Worm (Caenorhabditis elegans): Measurements from ENCODE around the gene T05C12.15.

DNA sequence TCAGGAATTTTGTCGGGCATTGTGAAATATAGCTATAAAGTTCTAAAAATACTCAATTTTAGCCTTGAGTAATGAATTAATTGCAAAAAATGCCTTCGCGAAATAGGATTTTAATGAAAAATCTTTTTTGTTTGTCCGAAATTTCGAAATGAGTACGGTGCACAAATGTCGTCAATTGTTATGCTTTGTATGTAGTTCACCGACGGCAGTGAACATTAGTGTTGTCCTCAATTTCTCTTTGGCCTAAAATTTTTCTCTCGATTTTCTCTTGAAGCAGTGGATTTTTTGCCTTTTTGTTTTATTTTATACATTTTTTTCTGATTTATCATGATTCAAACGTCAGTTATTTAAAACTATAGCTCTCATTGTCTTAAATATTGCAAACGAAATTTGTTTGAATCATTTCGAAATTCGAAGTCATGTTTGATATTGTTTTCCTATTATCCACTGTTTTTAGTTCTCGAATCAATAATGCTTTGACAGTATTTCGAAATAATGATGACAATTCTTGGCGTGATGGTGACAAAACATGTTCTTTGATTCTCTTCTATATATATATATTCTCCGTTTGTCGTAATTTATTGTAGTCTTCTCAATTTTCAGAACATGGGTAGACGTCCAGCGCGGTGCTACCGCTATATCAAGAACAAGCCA, 26.0 kb upstream of the T05C12.15 start, which contains the start of the genes ints-11 and rpl-10:
- TF ChIP-seq pqm-1 (tag; optimal IDR thresholded peaks at IDR 0.05), result no peak
- no peak for TF ChIP-seq ahr-1 (tag; optimal IDR thresholded peaks at IDR 0.05)
- TF ChIP-seq ceh-6 (GFP tag; optimal IDR thresholded peaks at IDR 0.05), result no peak
- TF ChIP-seq sox-4 (tag; optimal IDR thresholded peaks at IDR 0.05), result no peak
- no peak for TF ChIP-seq ceh-9 (tag; optimal IDR thresholded peaks at IDR 0.05)
- no peak for TF ChIP-seq pha-4 (tag; optimal IDR thresholded peaks at IDR 0.05)
- no peak for TF ChIP-seq hlh-13 (GFP tag; optimal IDR thresholded peaks at IDR 0.05)
- TF ChIP-seq unc-55 (GFP tag; optimal IDR thresholded peaks at IDR 0.05), result no peak

Measured in whole organism, late embryonic.